Fruit fly (Drosophila melanogaster) whole organism, embryonic: ENCODE results near the gene CG6479.

Source experiments
- Lpt ChIP-seq: fragments of >200 bp; optimal IDR thresholded peaks from 2 replicates; lab custom pipeline; 2018; ENCODE audit warnings: missing biosample characterization, missing genetic modification characterization
- gcm2 ChIP-seq: fragments of 200-800 bp; sonication (Bioruptor generic); optimal IDR thresholded peaks from 2 replicates; lab custom pipeline; 2016; ENCODE audit warnings: missing biosample characterization, missing genetic modification characterization
- grau ChIP-seq: fragments of 200-800 bp; optimal IDR thresholded peaks from 3 replicates; lab custom pipeline; 2019; ENCODE audit warnings: missing biosample characterization, mild to moderate bottlenecking, missing genetic modification characterization, moderate library complexity
- pnt ChIP-seq: fragments of 200-800 bp; sonication (Bioruptor generic); optimal IDR thresholded peaks from 3 replicates; lab custom pipeline; 2016; ENCODE audit warnings: missing biosample characterization, missing genetic modification characterization

DNA sequence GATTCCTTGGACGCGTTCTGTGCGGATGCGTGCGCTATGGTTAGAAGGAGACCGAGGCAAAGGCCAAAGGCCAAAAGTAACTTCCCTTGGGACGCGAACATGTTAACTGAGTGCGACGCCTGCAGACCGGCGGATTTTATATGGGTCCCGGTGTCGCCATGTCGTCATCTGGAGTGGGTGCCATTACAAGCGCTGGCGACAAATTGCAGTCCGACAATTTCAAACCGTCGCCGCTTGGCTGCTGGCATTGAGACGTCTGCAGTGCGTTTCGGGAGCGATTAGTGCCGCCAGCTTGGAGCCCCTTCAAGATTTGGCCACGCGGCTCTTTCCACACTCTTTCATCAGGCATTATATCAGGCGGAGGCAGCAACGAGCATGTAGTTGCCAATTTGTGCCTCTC is 2.2 kb upstream of the CG6479 start, which contains the start of gene CG13727:
- TF ChIP-seq Lpt (GFP tag; lab: Kevin White, UChicago) = no peak
- TF ChIP-seq pnt (GFP tag; lab: Kevin White, UChicago) = no peak
- no peak for TF ChIP-seq gcm2
- TF ChIP-seq grau (tag; lab: Kevin White, UChicago) = no peak
